Worm (Caenorhabditis elegans) whole organism, L4 larva: ENCODE results near the gene F16G10.13.

Experiments
- F49E8.2 ChIP-seq: sonication (generic microtip); optimal IDR thresholded peaks from 2 replicates; lab custom pipeline; 2016; ENCODE audit warnings: missing compliant biosample characterization, mild to moderate bottlenecking, missing genetic modification characterization, borderline replicate concordance
- T20F7.1 ChIP-seq: fragments of 200-800 bp; sonication (Bioruptor generic); optimal IDR thresholded peaks from 2 replicates; lab custom pipeline; 2018; ENCODE audit warnings: mild to moderate bottlenecking, missing genetic modification characterization, missing compliant biosample characterization
- Y5F2A.4 ChIP-seq: fragments of 200-800 bp; sonication (Bioruptor generic); optimal IDR thresholded peaks from 2 replicates; lab custom pipeline; 2018; ENCODE audit warnings: mild to moderate bottlenecking, missing genetic modification characterization, missing compliant biosample characterization
- Y75B8A.6 ChIP-seq: fragments of 200-800 bp; sonication (Bioruptor generic); IDR thresholded peaks from 2 replicates; pipeline ENCODE4 v1.3.6; 2022; ENCODE audit warnings: missing genetic modification reagents, missing genetic modification characterization, missing compliant biosample characterization
- aha-1 ChIP-seq: fragments of 150-350 bp; peaks from one replicate; lab custom pipeline; 2014; ENCODE audit warnings: missing biosample characterization, missing genetic modification characterization
- arid-1 ChIP-seq: fragments of 200-800 bp; sonication (Bioruptor generic); conservative IDR thresholded peaks from 2 replicates; pipeline ENCODE4 v1.3.6; 2022; ENCODE audit warnings: missing genetic modification reagents, missing genetic modification characterization, missing compliant biosample characterization
- attf-4 ChIP-seq: sonication (generic microtip); optimal IDR thresholded peaks from 3 replicates; lab custom pipeline; 2017; ENCODE audit warnings: missing biosample characterization, missing genetic modification characterization
- ceh-44 ChIP-seq: fragments of 200-800 bp; sonication (Bioruptor generic); IDR thresholded peaks from 2 replicates; pipeline ENCODE4 v1.3.6; 2022; ENCODE audit warnings: missing genetic modification reagents, missing genetic modification characterization, missing compliant biosample characterization
- ceh-62 ChIP-seq: sonication (generic microtip); optimal IDR thresholded peaks from 2 replicates; lab custom pipeline; 2017; ENCODE audit warnings: missing biosample characterization, missing genetic modification characterization
- daf-8 ChIP-seq: fragments of 200-800 bp; sonication (Bioruptor generic); IDR thresholded peaks from 2 replicates; pipeline ENCODE4 v1.3.6; 2022; ENCODE audit warnings: missing genetic modification characterization, missing compliant biosample characterization
- dmd-6 ChIP-seq: fragments of 200-800 bp; sonication (Bioruptor generic); IDR thresholded peaks from 2 replicates; pipeline ENCODE4 v1.3.6; 2022; ENCODE audit warnings: missing genetic modification reagents, missing genetic modification characterization, missing compliant biosample characterization
- dmd-8 ChIP-seq: fragments of 200-800 bp; sonication (Bioruptor generic); IDR thresholded peaks from 2 replicates; pipeline ENCODE4 v1.3.6; 2022; ENCODE audit warnings: missing genetic modification characterization, missing compliant biosample characterization
- dmd-9 ChIP-seq: fragments of 200-800 bp; sonication (Bioruptor generic); IDR thresholded peaks from 2 replicates; pipeline ENCODE4 v1.3.6; 2022; ENCODE audit warnings: missing genetic modification reagents, missing genetic modification characterization, missing compliant biosample characterization
- duxl-1 ChIP-seq: sonication (generic microtip); optimal IDR thresholded peaks from 2 replicates; lab custom pipeline; 2016; ENCODE audit warnings: mild to moderate bottlenecking, missing genetic modification characterization, moderate library complexity, missing compliant biosample characterization; ENCODE audit not compliant: poor library complexity
- dve-1 ChIP-seq: sonication (generic microtip); optimal IDR thresholded peaks from 2 replicates; lab custom pipeline; 2017; ENCODE audit warnings: antibody characterized with exemption, mild to moderate bottlenecking, missing genetic modification characterization, missing compliant biosample characterization; ENCODE audit not compliant: insufficient read depth
- egl-27 ChIP-seq: sonication (generic microtip); optimal IDR thresholded peaks from 3 replicates; lab custom pipeline; 2017; ENCODE audit warnings: missing biosample characterization, missing genetic modification reagents, missing genetic modification characterization
- egl-43 ChIP-seq: fragments of 200-800 bp; sonication (Bioruptor generic); IDR thresholded peaks from 2 replicates; pipeline ENCODE4 v1.3.6; 2022; ENCODE audit warnings: missing genetic modification reagents, missing genetic modification characterization, missing compliant biosample characterization
- gei-8 ChIP-seq: fragments of 200-800 bp; sonication (Bioruptor generic); optimal IDR thresholded peaks from 2 replicates; lab custom pipeline; 2018; ENCODE audit warnings: mild to moderate bottlenecking, missing genetic modification characterization, missing compliant biosample characterization
- hif-1 ChIP-seq, 2 experiments: sonication (generic microtip); optimal IDR thresholded peaks; 2 replicates each; lab custom pipeline; 2016 to 2017; ENCODE audit warnings: missing compliant biosample characterization in 2 of 2, missing genetic modification characterization in 2 of 2, missing genetic modification reagents in 2 of 2, missing genotype in 2 of 2, mild to moderate bottlenecking in 1 of 2
- hlh-11 ChIP-seq: fragments of 200-800 bp; sonication (Bioruptor generic); optimal IDR thresholded peaks from 2 replicates; lab custom pipeline; 2018; ENCODE audit warnings: mild to moderate bottlenecking, missing genetic modification characterization, missing compliant biosample characterization
- hlh-30 ChIP-seq: sonication (generic microtip); optimal IDR thresholded peaks from 2 replicates; lab custom pipeline; 2017; ENCODE audit warnings: antibody characterized with exemption, mild to moderate bottlenecking, missing genetic modification characterization, missing compliant biosample characterization; ENCODE audit not compliant: insufficient read depth
- lin-13 ChIP-seq: fragments of 150-350 bp; optimal IDR thresholded peaks from 2 replicates; lab custom pipeline; 2014; ENCODE audit warnings: missing biosample characterization, missing genetic modification reagents, missing genetic modification characterization
- lin-15B ChIP-seq: fragments of 150-350 bp; sonication (generic microtip); optimal IDR thresholded peaks from 3 replicates; lab custom pipeline; 2014; ENCODE audit warnings: missing biosample characterization, missing genetic modification characterization
- mdt-29 ChIP-seq: fragments of 200-800 bp; sonication (Bioruptor generic); IDR thresholded peaks from 2 replicates; pipeline ENCODE4 v1.3.6; 2022; ENCODE audit warnings: missing genetic modification reagents, missing genetic modification characterization, missing compliant biosample characterization
- mep-1 ChIP-seq: fragments of 150-350 bp; sonication (generic microtip); optimal IDR thresholded peaks from 3 replicates; lab custom pipeline; 2014; ENCODE audit warnings: missing biosample characterization, missing genetic modification characterization
- nhr-10 ChIP-seq: fragments of 150-350 bp; optimal IDR thresholded peaks from 2 replicates; lab custom pipeline; 2014; ENCODE audit warnings: missing biosample characterization, missing genetic modification characterization
- nhr-111 ChIP-seq: fragments of 200-800 bp; sonication (Bioruptor generic); optimal IDR thresholded peaks from 2 replicates; lab custom pipeline; 2018; ENCODE audit warnings: mild to moderate bottlenecking, missing genetic modification characterization, missing compliant biosample characterization
- nhr-41 ChIP-seq: fragments of 200-800 bp; sonication (Bioruptor generic); IDR thresholded peaks from 2 replicates; pipeline ENCODE4 v1.3.6; 2022; ENCODE audit warnings: missing genetic modification reagents, missing genetic modification characterization, missing compliant biosample characterization
- nhr-42 ChIP-seq: fragments of 200-800 bp; sonication (Bioruptor generic); IDR thresholded peaks from 2 replicates; pipeline ENCODE4 v1.3.6; 2022; ENCODE audit warnings: missing genetic modification characterization, missing compliant biosample characterization
- nhr-6 ChIP-seq: fragments of 150-350 bp; optimal IDR thresholded peaks from 2 replicates; lab custom pipeline; 2014; ENCODE audit warnings: missing biosample characterization, missing genetic modification characterization
- nhr-77 ChIP-seq: fragments of 150-350 bp; optimal IDR thresholded peaks from 2 replicates; lab custom pipeline; 2014; ENCODE audit warnings: missing biosample characterization, missing genetic modification characterization
- pha-4 ChIP-seq, 2 experiments: fragments of 150-350 bp in 1 of 2; fragments of 200-800 bp in 1 of 2; sonication (Bioruptor generic) in 1 of 2; IDR thresholded peaks in 1 of 2; optimal IDR thresholded peaks in 1 of 2; 2 replicates each; pipeline versions ENCODE4 v1.3.6 to Lab custom; 2014 to 2022; ENCODE audit warnings: missing genetic modification characterization in 2 of 2, missing genetic modification reagents in 2 of 2, missing biosample characterization in 1 of 2, missing compliant biosample characterization in 1 of 2
- php-3 ChIP-seq: fragments of 200-800 bp; sonication (Bioruptor generic); IDR thresholded peaks from 2 replicates; pipeline ENCODE4 v1.3.6; 2022; ENCODE audit warnings: missing genetic modification reagents, missing genetic modification characterization, missing compliant biosample characterization
- saeg-2 ChIP-seq: fragments of 200-800 bp; sonication (Bioruptor generic); IDR thresholded peaks from 2 replicates; pipeline ENCODE4 v1.3.6; 2022; ENCODE audit warnings: missing genetic modification reagents, missing genetic modification characterization, missing compliant biosample characterization
- set-16 ChIP-seq: fragments of 200-800 bp; sonication (Bioruptor generic); IDR thresholded peaks from 2 replicates; pipeline ENCODE4 v1.3.6; 2022; ENCODE audit warnings: missing genetic modification reagents, missing genetic modification characterization, missing compliant biosample characterization
- skn-1 ChIP-seq: fragments of 150-350 bp; optimal IDR thresholded peaks from 2 replicates; lab custom pipeline; 2014; ENCODE audit warnings: missing biosample characterization, missing genetic modification characterization
- snpc-4 ChIP-seq: fragments of 150-350 bp; optimal IDR thresholded peaks from 2 replicates; lab custom pipeline; 2014; ENCODE audit warnings: missing biosample characterization, missing genetic modification characterization
- tra-1 ChIP-seq: fragments of 200-800 bp; sonication (Bioruptor generic); IDR thresholded peaks from 2 replicates; pipeline ENCODE4 v1.3.6; 2022; ENCODE audit warnings: missing genetic modification reagents, missing genetic modification characterization, missing compliant biosample characterization
- unc-130 ChIP-seq: sonication (generic microtip); optimal IDR thresholded peaks from 2 replicates; lab custom pipeline; 2016; ENCODE audit warnings: missing genetic modification reagents, missing genetic modification characterization, missing compliant biosample characterization
- unc-39 ChIP-seq: sonication (generic microtip); optimal IDR thresholded peaks from 2 replicates; lab custom pipeline; 2017; ENCODE audit warnings: missing biosample characterization, missing genetic modification characterization
- unc-62 ChIP-seq, 3 experiments: fragments of 150-350 bp in 1 of 3; sonication (generic microtip); optimal IDR thresholded peaks in 2 of 3; peaks in 1 of 3; 1 replicate in 1 of 3; 2 replicates in 2 of 3; lab custom pipeline; 2014 to 2017; ENCODE audit warnings: missing biosample characterization in 3 of 3, missing genetic modification characterization in 3 of 3, missing genetic modification reagents in 3 of 3, missing genotype in 1 of 3
- zfp-2 ChIP-seq: sonication (generic microtip); optimal IDR thresholded peaks from 2 replicates; lab custom pipeline; 2016; ENCODE audit warnings: mild to moderate bottlenecking, missing genetic modification characterization, missing compliant biosample characterization
- zip-2 ChIP-seq: fragments of 150-350 bp; optimal IDR thresholded peaks from 2 replicates; lab custom pipeline; 2014; ENCODE audit warnings: missing biosample characterization, missing genetic modification characterization
- ztf-11 ChIP-seq: fragments of 150-350 bp; optimal IDR thresholded peaks from 2 replicates; lab custom pipeline; 2014; ENCODE audit warnings: missing biosample characterization, missing genetic modification characterization

The F16G10.13 gene

ce11 chrII:2395864-2396263, at the start of gene F16G10.13:
TSS of gene F16G10.13 (minus strand) at chrII:2395964.
- TF ChIP-seq lin-13 (GFP tag; lab: Kevin White, UChicago) (no peak), nhr-42 (GFP tag; lab: Robert Waterston, UW) (no peak), egl-43 (no peak)
- TF ChIP-seq, all 104 proteins: peak for 0

- no peak for TF ChIP-seq nhr-41
- peak; percentile 54; the same call in 1 of the 2 replicates for TF ChIP-seq set-16 (GFP tag; lab: Robert Waterston, UW)
- no peak for TF ChIP-seq zip-2 (tag; lab: Kevin White, UChicago)
- TF ChIP-seq snpc-4 (tag; lab: Kevin White, UChicago), result no peak
- no peak for TF ChIP-seq nhr-6 (tag; lab: Kevin White, UChicago)
- no peak for TF ChIP-seq tra-1 (GFP tag; lab: Robert Waterston, UW)
These were observed 49.4 kb upstream of the F16G10.13 start for ce11 chrII:2445164-2445563.

- TF ChIP-seq F49E8.2 (tag; lab: Kevin White, UChicago), result no peak
- no peak for TF ChIP-seq duxl-1 (tag; lab: Kevin White, UChicago)
- no peak for TF ChIP-seq nhr-6 (tag; lab: Kevin White, UChicago)
- no peak for TF ChIP-seq saeg-2
- no peak for TF ChIP-seq php-3 (GFP tag; lab: Robert Waterston, UW)
- no peak for TF ChIP-seq attf-4 (tag; lab: Kevin White, UChicago)
- no peak for TF ChIP-seq hif-1 (tag; optimal IDR thresholded peaks at IDR 0.05; lab: Kevin White, UChicago)
- no peak for TF ChIP-seq ztf-11 (tag; lab: Kevin White, UChicago)
- TF ChIP-seq gei-8 (GFP tag; lab: Kevin White, UChicago), result no peak
- no peak for TF ChIP-seq ceh-62 (tag; lab: Kevin White, UChicago)
- no peak for TF ChIP-seq Y75B8A.6 (GFP tag; lab: Robert Waterston, UW)
- no peak for TF ChIP-seq pha-4 (GFP tag; IDR thresholded peaks at IDR 0.05; lab: Robert Waterston, UW)
- TF ChIP-seq pha-4 (tag; optimal IDR thresholded peaks at IDR 0.05; lab: Kevin White, UChicago), result no peak
These were observed 47.2 kb upstream of the F16G10.13 start, which contains the start of gene vab-19 for ce11 chrII:2442979-2443378. TSS of gene vab-19 (plus strand) at chrII:2443279.

- TF ChIP-seq hif-1 (tag; optimal IDR thresholded peaks at IDR 0.05; lab: Kevin White, UChicago), result no peak
- TF ChIP-seq attf-4 (tag; lab: Kevin White, UChicago), result no peak
- no peak for TF ChIP-seq zfp-2 (tag; lab: Kevin White, UChicago)
- no peak for TF ChIP-seq daf-8 (GFP tag; lab: Robert Waterston, UW)
- TF ChIP-seq aha-1 (tag; lab: Kevin White, UChicago), result no peak
- no peak for TF ChIP-seq lin-15B (tag; lab: Kevin White, UChicago)
- no peak for TF ChIP-seq dmd-9 (GFP tag; lab: Robert Waterston, UW)
- TF ChIP-seq ceh-44 (GFP tag; lab: Robert Waterston, UW), result no peak
- TF ChIP-seq hlh-11 (tag; lab: Kevin White, UChicago), result peak; percentile 42
- TF ChIP-seq unc-62 (GFP tag; optimal IDR thresholded peaks at IDR 0.05 in 1 of 2; lab: Kevin White, UChicago), result no peak
- TF ChIP-seq unc-62 (tag; optimal IDR thresholded peaks at IDR 0.05; lab: Kevin White, UChicago), result no peak
- no peak for TF ChIP-seq nhr-41
- TF ChIP-seq nhr-77, result no peak
- TF ChIP-seq Y5F2A.4 (GFP tag; lab: Kevin White, UChicago), result no peak
- TF ChIP-seq skn-1 (tag; lab: Kevin White, UChicago), result no peak
- no peak for TF ChIP-seq tra-1 (GFP tag; lab: Robert Waterston, UW)
- no peak for TF ChIP-seq nhr-111 (GFP tag; lab: Kevin White, UChicago)
- no peak for TF ChIP-seq arid-1
- peak; percentile 26; the same call in 1 of the 2 replicates for TF ChIP-seq dmd-6
- TF ChIP-seq nhr-10 (tag; lab: Kevin White, UChicago), result no peak
- no peak for TF ChIP-seq dmd-8 (GFP tag; lab: Robert Waterston, UW)
- no peak for TF ChIP-seq gei-8 (GFP tag; lab: Kevin White, UChicago)
- no peak for TF ChIP-seq T20F7.1 (GFP tag; lab: Kevin White, UChicago)
- peak; percentile 42 for TF ChIP-seq mep-1
- no peak for TF ChIP-seq mdt-29 (GFP tag; lab: Robert Waterston, UW)
- no peak for TF ChIP-seq unc-130 (GFP tag; lab: Kevin White, UChicago)
- TF ChIP-seq hlh-30 (tag; lab: Kevin White, UChicago), result peak; percentile 20
- TF ChIP-seq egl-27 (tag; lab: Kevin White, UChicago), result no peak
- no peak for TF ChIP-seq lin-13 (GFP tag; lab: Kevin White, UChicago)
- TF ChIP-seq dve-1 (tag; lab: Kevin White, UChicago), result peak; percentile 33
- no peak for TF ChIP-seq unc-39 (tag; lab: Kevin White, UChicago)
These were observed 46.5 kb upstream of the F16G10.13 start for ce11 chrII:2442243-2442642.
